Fruit fly (Drosophila melanogaster) whole organism, embryonic: ENCODE measurements around the gene CG6195.

Experiments
- Adf1 ChIP-seq: fragments of 200-800 bp; sonication (Bioruptor generic); IDR thresholded peaks from 2 replicates; pipeline ENCODE4 v1.3.6; 2022; ENCODE audit warnings: missing biosample characterization, missing genetic modification characterization
- Atf6 ChIP-seq: fragments of 200-800 bp; sonication (Bioruptor generic); IDR thresholded peaks from 2 replicates; pipeline ENCODE4 v1.3.6; 2022; ENCODE audit warnings: missing biosample characterization, missing genetic modification characterization
- B-H2 ChIP-seq: fragments of 200-800 bp; sonication (Bioruptor generic); optimal IDR thresholded peaks from 2 replicates; lab custom pipeline; 2018; ENCODE audit warnings: missing biosample characterization, mild to moderate bottlenecking, missing genetic modification characterization
- CG10366 ChIP-seq: fragments of 200-800 bp; sonication (Bioruptor generic); IDR thresholded peaks from 2 replicates; pipeline ENCODE4 v1.3.6; 2022; ENCODE audit warnings: missing biosample characterization, missing genetic modification characterization
- CG10543 ChIP-seq: fragments of 200-800 bp; sonication (Bioruptor generic); optimal IDR thresholded peaks from 3 replicates; lab custom pipeline; 2017; ENCODE audit warnings: missing biosample characterization, mild to moderate bottlenecking, missing genetic modification characterization, moderate library complexity
- CG12659 ChIP-seq: fragments of 200-800 bp; sonication (Bioruptor generic); optimal IDR thresholded peaks from 3 replicates; lab custom pipeline; 2017; ENCODE audit warnings: mild to moderate bottlenecking, missing biosample characterization, missing genetic modification reagents, missing genetic modification characterization
- CG12769 ChIP-seq: fragments of 200-800 bp; sonication (Bioruptor generic); optimal IDR thresholded peaks from 2 replicates; lab custom pipeline; 2019; ENCODE audit warnings: missing biosample characterization, mild to moderate bottlenecking, missing genetic modification characterization, moderate library complexity
- CG13624 ChIP-seq: fragments of 200-800 bp; sonication (Bioruptor generic); optimal IDR thresholded peaks from 2 replicates; lab custom pipeline; 2016; ENCODE audit warnings: missing biosample characterization, missing genetic modification characterization
- CG14710 ChIP-seq: fragments of 200-800 bp; sonication (Bioruptor generic); optimal IDR thresholded peaks from 3 replicates; lab custom pipeline; 2019; ENCODE audit warnings: missing biosample characterization, mild to moderate bottlenecking, missing genetic modification characterization, moderate library complexity
- CG15514 ChIP-seq: fragments of 200-800 bp; sonication (Bioruptor generic); optimal IDR thresholded peaks from 3 replicates; lab custom pipeline; 2017; ENCODE audit warnings: missing biosample characterization, missing genetic modification characterization, mild to moderate bottlenecking, moderate library complexity, missing genetic modification reagents
- CG18619 ChIP-seq: fragments of 200-800 bp; sonication (Bioruptor generic); optimal IDR thresholded peaks from 3 replicates; lab custom pipeline; 2017; ENCODE audit warnings: missing biosample characterization, mild to moderate bottlenecking, missing genetic modification characterization
- CG2678 ChIP-seq: fragments of 200-800 bp; sonication (Bioruptor generic); optimal IDR thresholded peaks from 3 replicates; lab custom pipeline; 2019; ENCODE audit warnings: missing biosample characterization, mild to moderate bottlenecking, missing genetic modification characterization, moderate library complexity
- CG32532 ChIP-seq: fragments of 200-800 bp; sonication (Bioruptor generic); IDR thresholded peaks from 2 replicates; pipeline ENCODE4 v1.3.6; 2022; ENCODE audit warnings: missing biosample characterization, missing genetic modification characterization
- CG34376 ChIP-seq: fragments of 200-800 bp; sonication (Bioruptor generic); optimal IDR thresholded peaks from 2 replicates; lab custom pipeline; 2018; ENCODE audit warnings: missing biosample characterization, mild to moderate bottlenecking, missing genetic modification characterization
- CG34422 ChIP-seq: fragments of 200-800 bp; sonication (Bioruptor generic); IDR thresholded peaks from 3 replicates; pipeline ENCODE4 v1.3.6; 2022; ENCODE audit warnings: missing biosample characterization, missing genetic modification characterization
- CG5180 ChIP-seq: fragments of 200-800 bp; sonication (Bioruptor generic); optimal IDR thresholded peaks from 3 replicates; lab custom pipeline; 2017; ENCODE audit warnings: missing biosample characterization, missing genetic modification characterization, mild to moderate bottlenecking, moderate library complexity, missing genetic modification reagents
- CG6854 ChIP-seq: fragments of 200-800 bp; sonication (Bioruptor generic); optimal IDR thresholded peaks from 3 replicates; lab custom pipeline; 2017; ENCODE audit warnings: missing biosample characterization, mild to moderate bottlenecking, missing genetic modification characterization
- CG7963 ChIP-seq: fragments of 200-800 bp; sonication (Bioruptor generic); IDR thresholded peaks from 3 replicates; pipeline ENCODE4 v1.3.6; 2022; ENCODE audit warnings: missing biosample characterization, missing genetic modification characterization; ENCODE audit not compliant: partially characterized antibody
- CTCF ChIP-seq: fragments of 200-800 bp; sonication (Bioruptor generic); optimal IDR thresholded peaks from 2 replicates; lab custom pipeline; 2017; ENCODE audit warnings: missing biosample characterization, mild to moderate bottlenecking, missing genetic modification characterization, moderate library complexity
- CrebB ChIP-seq: fragments of 200-800 bp; sonication (Bioruptor generic); optimal IDR thresholded peaks from 3 replicates; lab custom pipeline; 2018; ENCODE audit warnings: missing biosample characterization, mild to moderate bottlenecking, missing genetic modification characterization
- Deaf1 ChIP-seq: fragments of 200-800 bp; optimal IDR thresholded peaks from 3 replicates; lab custom pipeline; 2019; ENCODE audit warnings: missing biosample characterization, mild to moderate bottlenecking, missing genetic modification characterization, moderate library complexity
- Fer1 ChIP-seq: fragments of 200-800 bp; sonication (Bioruptor generic); optimal IDR thresholded peaks from 2 replicates; lab custom pipeline; 2017; ENCODE audit warnings: missing biosample characterization, mild to moderate bottlenecking, missing genetic modification characterization
- Hey ChIP-seq: fragments of 200-800 bp; sonication (Bioruptor generic); optimal IDR thresholded peaks from 3 replicates; lab custom pipeline; 2018; ENCODE audit warnings: missing biosample characterization, mild to moderate bottlenecking, missing genetic modification characterization
- Jarid2 ChIP-seq: fragments of 200-800 bp; sonication (Bioruptor generic); optimal IDR thresholded peaks from 3 replicates; lab custom pipeline; 2017; ENCODE audit warnings: mild to moderate bottlenecking, missing biosample characterization, missing genetic modification reagents, missing genetic modification characterization
- Lpt ChIP-seq: fragments of >200 bp; optimal IDR thresholded peaks from 2 replicates; lab custom pipeline; 2018; ENCODE audit warnings: missing biosample characterization, missing genetic modification characterization
- MBD-R2 ChIP-seq: fragments of 200-800 bp; sonication (Bioruptor generic); IDR thresholded peaks from 2 replicates; pipeline ENCODE4 v1.3.6; 2022; ENCODE audit warnings: missing biosample characterization, missing genetic modification characterization
- Med ChIP-seq: fragments of 200-800 bp; sonication (Bioruptor generic); peaks from one replicate; lab custom pipeline; 2016; ENCODE audit warnings: missing biosample characterization, missing genetic modification characterization, mild to moderate bottlenecking, inconsistent platforms, moderate library complexity
- Meics ChIP-seq: fragments of 200-800 bp; sonication (Bioruptor generic); optimal IDR thresholded peaks from 2 replicates; lab custom pipeline; 2017; ENCODE audit warnings: missing biosample characterization, mild to moderate bottlenecking, missing genetic modification characterization
- Pdp1 ChIP-seq, 2 experiments: fragments of 200-800 bp; sonication (Bioruptor generic); optimal IDR thresholded peaks; 3 replicates each; lab custom pipeline; 2016; ENCODE audit warnings: missing biosample characterization in 2 of 2, missing genetic modification characterization in 2 of 2, mild to moderate bottlenecking in 1 of 2, moderate library complexity in 1 of 2
- Xrp1 ChIP-seq: fragments of 200-800 bp; sonication (Bioruptor generic); IDR thresholded peaks from 2 replicates; pipeline ENCODE4 v1.3.6; 2022; ENCODE audit warnings: missing biosample characterization, missing genetic modification characterization
- cas ChIP-seq: fragments of 200-800 bp; sonication (Bioruptor generic); IDR thresholded peaks from 2 replicates; pipeline ENCODE4 v1.3.6; 2022; ENCODE audit warnings: missing biosample characterization, missing genetic modification characterization
- crp ChIP-seq, 2 experiments: fragments of 200-800 bp; sonication (Bioruptor generic); optimal IDR thresholded peaks; 2 replicates in 1 of 2; 3 replicates in 1 of 2; lab custom pipeline; 2017; ENCODE audit warnings: missing biosample characterization in 2 of 2, missing genetic modification characterization in 2 of 2, mild to moderate bottlenecking in 1 of 2, moderate library complexity in 1 of 2
- cwo ChIP-seq: fragments of 200-800 bp; sonication (Bioruptor generic); optimal IDR thresholded peaks from 3 replicates; lab custom pipeline; 2017; ENCODE audit warnings: missing biosample characterization, missing genetic modification characterization, mild to moderate bottlenecking, moderate library complexity, missing genetic modification reagents
- eyg ChIP-seq: fragments of 200-800 bp; sonication (Bioruptor generic); optimal IDR thresholded peaks from 3 replicates; lab custom pipeline; 2016; ENCODE audit warnings: missing biosample characterization, missing genetic modification characterization
- ftz-f1 ChIP-seq: fragments of 200-800 bp; sonication (Bioruptor generic); optimal IDR thresholded peaks from 2 replicates; lab custom pipeline; 2016; ENCODE audit warnings: missing biosample characterization, missing genetic modification characterization
- lab ChIP-seq: fragments of 200-800 bp; sonication (Bioruptor generic); optimal IDR thresholded peaks from 3 replicates; lab custom pipeline; 2017; ENCODE audit warnings: missing biosample characterization, missing genetic modification characterization, mild to moderate bottlenecking, moderate library complexity, missing genetic modification reagents
- mld ChIP-seq: fragments of 200-800 bp; sonication (Bioruptor generic); IDR thresholded peaks from 3 replicates; pipeline ENCODE4 v1.3.6; 2022; ENCODE audit warnings: missing biosample characterization, missing genetic modification characterization; ENCODE audit not compliant: partially characterized antibody
- nau ChIP-seq: fragments of 200-800 bp; sonication (Bioruptor generic); optimal IDR thresholded peaks from 3 replicates; lab custom pipeline; 2017; ENCODE audit warnings: missing biosample characterization, mild to moderate bottlenecking, missing genetic modification characterization, missing genetic modification reagents
- oc ChIP-seq: fragments of 200-800 bp; sonication (Bioruptor generic); optimal IDR thresholded peaks from 2 replicates; lab custom pipeline; 2018; ENCODE audit warnings: missing biosample characterization, mild to moderate bottlenecking, missing genetic modification characterization, moderate library complexity
- onecut ChIP-seq: fragments of 200-800 bp; sonication (Bioruptor generic); IDR thresholded peaks from 2 replicates; pipeline ENCODE4 v1.3.6; 2022; ENCODE audit warnings: missing biosample characterization, missing genetic modification characterization
- otp ChIP-seq: fragments of 200-800 bp; sonication (Bioruptor generic); IDR thresholded peaks from 3 replicates; pipeline ENCODE4, ENCODE4 v1.3.6; 2022; ENCODE audit warnings: missing biosample characterization, missing genetic modification characterization
- pan ChIP-seq, 4 experiments: fragments of >200 bp in 3 of 4; fragments of 200-800 bp in 1 of 4; sonication (Bioruptor generic) in 1 of 4; optimal IDR thresholded peaks in 3 of 4; IDR thresholded peaks in 1 of 4; 2 replicates each; pipeline versions ENCODE4 v1.3.6 to Lab custom; 2017 to 2022; ENCODE audit warnings: missing biosample characterization in 2 of 4, missing genetic modification characterization in 2 of 4, mixed read lengths in 1 of 4
- prd ChIP-seq, 3 experiments: fragments of >200 bp in 2 of 3; fragments of 200-800 bp in 1 of 3; sonication (Bioruptor generic) in 1 of 3; optimal IDR thresholded peaks in 2 of 3; IDR thresholded peaks in 1 of 3; 2 replicates in 2 of 3; 3 replicates in 1 of 3; pipeline versions ENCODE4 v1.3.6 to Lab custom; 2017 to 2022; ENCODE audit warnings: missing biosample characterization in 1 of 3, missing genetic modification characterization in 1 of 3
- schlank ChIP-seq: fragments of 200-800 bp; sonication (Bioruptor generic); optimal IDR thresholded peaks from 2 replicates; lab custom pipeline; 2018; ENCODE audit warnings: missing biosample characterization, mild to moderate bottlenecking, missing genetic modification characterization
- sug ChIP-seq: fragments of 200-800 bp; optimal IDR thresholded peaks from 2 replicates; lab custom pipeline; 2019; ENCODE audit warnings: missing biosample characterization, mild to moderate bottlenecking, missing genetic modification characterization, moderate library complexity

CG6195 gene

DNA sequence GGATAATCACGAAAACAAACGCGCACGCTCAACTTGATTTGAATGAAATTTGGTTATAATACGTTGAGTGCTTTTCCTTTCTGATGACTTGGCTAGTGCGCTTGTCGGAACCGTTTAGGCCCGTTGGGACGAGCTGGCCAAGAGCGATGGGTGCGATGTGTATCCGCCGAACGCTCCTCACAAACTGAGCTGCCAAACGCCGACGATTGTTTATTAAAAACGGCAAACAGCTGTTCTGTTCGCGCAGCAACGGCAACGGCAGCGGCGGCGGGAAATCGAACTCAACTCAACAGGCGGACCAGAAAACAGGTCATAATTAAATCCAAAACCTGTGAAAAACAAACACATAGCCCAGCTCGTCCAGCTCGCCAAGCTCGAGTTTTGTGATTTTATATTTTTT, 27.3 kb downstream of the CG6195 start (continued):
- TF ChIP-seq CG14710 (tag; lab: Kevin White, UChicago) (no peak), otp (0 out of 3 replicates have a peak, but pooled peaks have one; percentile 13), CG34376 (peak; percentile 48), Xrp1 (GFP tag; lab: Robert Waterston, UW) (no peak), Lpt (no peak), Deaf1 (peak; percentile 62), Med (GFP tag; lab: Kevin White, UChicago) (peak; percentile 83), Hey (no peak), prd (optimal IDR thresholded peaks at IDR 0.05; lab: Kevin White, UChicago) (no peak), prd (GFP tag; IDR thresholded peaks at IDR 0.05; lab: Robert Waterston, UW) (no peak), Meics (GFP tag; lab: Kevin White, UChicago) (peak; percentile 37), nau (peak; percentile 36), eyg (peak; percentile 17), CG6854 (GFP tag; lab: Kevin White, UChicago) (peak; percentile 38), CG13624 (GFP tag; lab: Kevin White, UChicago) (peak; percentile 21), cas (GFP tag; lab: Robert Waterston, UW) (0 out of 2 replicates have a peak, but pooled peaks have one; percentile 9), oc (tag; lab: Kevin White, UChicago) (peak; percentile 39), crp (GFP tag; optimal IDR thresholded peaks at IDR 0.05; lab: Kevin White, UChicago) (peak in 1 of 2 experiments; percentile 69), cwo (peak; percentile 14), CG2678 (peak; percentile 1), CG10366 (GFP tag; lab: Robert Waterston, UW) (no peak), sug (tag; lab: Kevin White, UChicago) (peak; percentile 31), MBD-R2 (0 out of 2 replicates have a peak, but pooled peaks have one; percentile 12), CG10543 (GFP tag; lab: Kevin White, UChicago) (peak; percentile 90), Jarid2 (peak; percentile 73), CG18619 (GFP tag; lab: Kevin White, UChicago) (peak; percentile 13), ftz-f1 (GFP tag; lab: Kevin White, UChicago) (peak; percentile 42), mld (GFP tag; lab: Robert Waterston, UW) (no peak), lab (GFP tag; lab: Kevin White, UChicago) (peak; percentile 20), CrebB (tag; lab: Kevin White, UChicago) (no peak), CG32532 (GFP tag; lab: Robert Waterston, UW) (peak; percentile 46; the same call in 1 of the 2 replicates), onecut (0 out of 2 replicates have a peak, but pooled peaks have one; percentile 5), CG7963 (GFP tag; lab: Robert Waterston, UW) (no peak), CTCF (GFP tag; lab: Kevin White, UChicago) (peak; percentile 10), CG12659 (GFP tag; lab: Kevin White, UChicago) (no peak), CG12769 (tag; lab: Kevin White, UChicago) (peak; percentile 89), CG34422 (GFP tag; lab: Robert Waterston, UW) (peak; percentile 74; the same call in 1 of the 3 replicates), Fer1 (GFP tag; lab: Kevin White, UChicago) (peak; percentile 32), Adf1 (peak; percentile 63; the same call in 1 of the 2 replicates), CG5180 (peak; percentile 6), B-H2 (peak; percentile 53), Atf6 (GFP tag; lab: Robert Waterston, UW) (0 out of 2 replicates have a peak, but pooled peaks have one; percentile 14), CG15514 (GFP tag; lab: Kevin White, UChicago) (peak; percentile 44), pan (optimal IDR thresholded peaks at IDR 0.05; lab: Kevin White, UChicago) (no peak), pan (GFP tag; optimal IDR thresholded peaks at IDR 0.05 in 1 of 2, IDR thresholded peaks at IDR 0.05 in 1 of 2) (peak in 1 of 2 experiments; percentile 33), schlank (peak; percentile 5), Pdp1 (GFP tag; optimal IDR thresholded peaks at IDR 0.05; lab: Kevin White, UChicago) (peak in 1 of 2 experiments; percentile 13)
